Fruit fly (Drosophila melanogaster): ENCODE data around the gene Cubn2.
A peak's percentile ranks its signal among the peaks of the same experiment; 100 is the strongest.

The Cubn2 gene

dm6 chr3L:11822446-11823334, 8.1 kb upstream of the Cubn2 start, which contains the start of gene RpL10Ab (continued):
- peak; percentile 82 for TF ChIP-seq CG12071 (GFP tag; optimal IDR thresholded peaks at IDR 0.05)
- TF ChIP-seq CG2129 (GFP tag; IDR thresholded peaks at IDR 0.05; ENCODE audit: partially characterized antibody): peak; percentile 66
- TF ChIP-seq CG2889 (GFP tag; IDR thresholded peaks at IDR 0.05): peak; percentile 4; the same call in 1 of the 3 replicates
- TF ChIP-seq Dll (GFP tag; IDR thresholded peaks at IDR 0.05; ENCODE audit: partially characterized antibody): peak; percentile 67; the same call in 3 of the 4 replicates
- TF ChIP-seq CG7745 (tag; optimal IDR thresholded peaks at IDR 0.05): no peak
- peak; percentile 39 for TF ChIP-seq CG2875 (GFP tag; optimal IDR thresholded peaks at IDR 0.05)
- peak; percentile 64 for TF ChIP-seq CG18619 (GFP tag; optimal IDR thresholded peaks at IDR 0.05)
- TF ChIP-seq Neu2 (GFP tag; optimal IDR thresholded peaks at IDR 0.05; ENCODE audit: borderline replicate concordance): peak; percentile 95
- no peak for TF ChIP-seq gce (GFP tag; IDR thresholded peaks at IDR 0.05)
- TF ChIP-seq CG17912 (GFP tag; optimal IDR thresholded peaks at IDR 0.05): peak; percentile 88
- TF ChIP-seq Xrp1 (GFP tag; IDR thresholded peaks at IDR 0.05): peak; percentile 30; the same call in 1 of the 2 replicates
- peak; percentile 74 for TF ChIP-seq slbo (GFP tag; IDR thresholded peaks at IDR 0.05)
- peak; percentile 19 for TF ChIP-seq exex (tag; optimal IDR thresholded peaks at IDR 0.05)
- no peak; the same call in 1 of the 2 replicates for TF ChIP-seq dati (GFP tag; IDR thresholded peaks at IDR 0.05)
- TF ChIP-seq sima (GFP tag; optimal IDR thresholded peaks at IDR 0.05): no peak
- TF ChIP-seq sc (optimal IDR thresholded peaks at IDR 0.05): no peak
- TF ChIP-seq sc (GFP tag; optimal IDR thresholded peaks at IDR 0.05): no peak
- TF ChIP-seq CG3995 (GFP tag; optimal IDR thresholded peaks at IDR 0.05): peak; percentile 46
- peak; percentile 73 for TF ChIP-seq nmo (GFP tag; optimal IDR thresholded peaks at IDR 0.05)
- TF ChIP-seq zen2 (GFP tag; IDR thresholded peaks at IDR 0.05; ENCODE audit: partially characterized antibody): peak; percentile 82
- TF ChIP-seq tll (GFP tag; optimal IDR thresholded peaks at IDR 0.05): no peak
- no peak for TF ChIP-seq Myb (GFP tag; optimal IDR thresholded peaks at IDR 0.05)
- TF ChIP-seq salm (tag; optimal IDR thresholded peaks at IDR 0.05): peak; percentile 17
- 0 out of 2 replicates have a peak, but pooled peaks have one; percentile 15 for TF ChIP-seq CkIIα-i1 (GFP tag; IDR thresholded peaks at IDR 0.05)
- TF ChIP-seq fru (optimal IDR thresholded peaks at IDR 0.05): no peak
- TF ChIP-seq CG34422 (GFP tag; IDR thresholded peaks at IDR 0.05): peak; percentile 69; the same call in 2 of the 3 replicates
- peak; percentile 45 for TF ChIP-seq CG31365 (tag; optimal IDR thresholded peaks at IDR 0.05)
- TF ChIP-seq otp (GFP tag; IDR thresholded peaks at IDR 0.05): peak; percentile 72; the same call in 2 of the 3 replicates
- no peak for TF ChIP-seq CG13123 (GFP tag; optimal IDR thresholded peaks at IDR 0.05)
- no peak for TF ChIP-seq Dp (GFP tag; optimal IDR thresholded peaks at IDR 0.05)
- no peak for TF ChIP-seq prd (optimal IDR thresholded peaks at IDR 0.05)
- peak; percentile 78; the same call in 2 of the 3 replicates for TF ChIP-seq prd (GFP tag; IDR thresholded peaks at IDR 0.05)
- peak; percentile 94 for TF ChIP-seq amos (GFP tag; IDR thresholded peaks at IDR 0.05; ENCODE audit: partially characterized antibody)
- no peak for TF ChIP-seq CG10462 (GFP tag; optimal IDR thresholded peaks at IDR 0.05)
- TF ChIP-seq CG8765 (GFP tag; IDR thresholded peaks at IDR 0.05): peak; percentile 44; the same call in 1 of the 2 replicates
- peak; percentile 46 for TF ChIP-seq CG4854 (GFP tag; optimal IDR thresholded peaks at IDR 0.05)
- peak; percentile 75 for TF ChIP-seq HLH4C (GFP tag; IDR thresholded peaks at IDR 0.05; ENCODE audit: partially characterized antibody)
- TF ChIP-seq CG32772 (GFP tag; IDR thresholded peaks at IDR 0.05): peak; percentile 56
- TF ChIP-seq CG7987 (GFP tag; optimal IDR thresholded peaks at IDR 0.05): peak; percentile 84
- TF ChIP-seq CG17568 (GFP tag; optimal IDR thresholded peaks at IDR 0.05): peak; percentile 56
- no peak for TF ChIP-seq cwo (GFP tag; optimal IDR thresholded peaks at IDR 0.05)
- no peak for TF ChIP-seq shn (GFP tag; optimal IDR thresholded peaks at IDR 0.05)
- TF ChIP-seq tup (GFP tag; optimal IDR thresholded peaks at IDR 0.05): no peak
- no peak for TF ChIP-seq D (optimal IDR thresholded peaks at IDR 0.05)
- TF ChIP-seq D (GFP tag; optimal IDR thresholded peaks at IDR 0.05): peak; percentile 83
- peak; percentile 96 for TF ChIP-seq Opbp (GFP tag; IDR thresholded peaks at IDR 0.05; ENCODE audit: partially characterized antibody)
- TF ChIP-seq CG15514 (GFP tag; optimal IDR thresholded peaks at IDR 0.05): peak; percentile 57
- TF ChIP-seq repo (GFP tag; optimal IDR thresholded peaks at IDR 0.05): no peak
